Worm (Caenorhabditis elegans) whole organism, L2 larva: ENCODE data around the gene Y50D7A.10.

Experiments used
- C34F6.9 ChIP-seq: fragments of 150-350 bp; optimal IDR thresholded peaks from 2 replicates; lab custom pipeline; 2014; ENCODE audit warnings: missing biosample characterization, missing genetic modification characterization
- F13H6.1 ChIP-seq: sonication (generic microtip); optimal IDR thresholded peaks from 2 replicates; lab custom pipeline; 2016; ENCODE audit warnings: missing genetic modification characterization, missing compliant biosample characterization
- Y55F3AM.14 ChIP-seq: fragments of 200-800 bp; sonication (Bioruptor generic); optimal IDR thresholded peaks from 2 replicates; lab custom pipeline; 2018; ENCODE audit warnings: mild to moderate bottlenecking, missing genetic modification characterization, missing compliant biosample characterization
- ZK546.5 ChIP-seq: sonication (generic microtip); optimal IDR thresholded peaks from 2 replicates; lab custom pipeline; 2017; ENCODE audit warnings: missing biosample characterization, missing genetic modification characterization
- ama-1 ChIP-seq: fragments of 150-350 bp; optimal IDR thresholded peaks from 2 replicates; lab custom pipeline; 2018; ENCODE audit warnings: inconsistent platforms
- blmp-1 ChIP-seq: sonication (generic microtip); optimal IDR thresholded peaks from 2 replicates; lab custom pipeline; 2017; ENCODE audit warnings: missing genetic modification characterization, mild to moderate bottlenecking, missing compliant biosample characterization, antibody characterized with exemption, moderate library complexity; ENCODE audit not compliant: insufficient read depth
- ceh-16 ChIP-seq: fragments of 150-350 bp; optimal IDR thresholded peaks from 2 replicates; lab custom pipeline; 2014; ENCODE audit warnings: missing biosample characterization, missing genetic modification characterization
- ceh-82 ChIP-seq: fragments of 150-350 bp; optimal IDR thresholded peaks from 2 replicates; lab custom pipeline; 2014; ENCODE audit warnings: missing biosample characterization, missing genetic modification characterization
- crh-2 ChIP-seq: sonication (generic microtip); optimal IDR thresholded peaks from 2 replicates; lab custom pipeline; 2017; ENCODE audit warnings: missing biosample characterization, missing genetic modification characterization
- egl-27 ChIP-seq: sonication (generic microtip); optimal IDR thresholded peaks from 3 replicates; lab custom pipeline; 2017; ENCODE audit warnings: missing biosample characterization, missing genetic modification reagents, missing genetic modification characterization
- elt-3 ChIP-seq: sonication (generic microtip); optimal IDR thresholded peaks from 2 replicates; lab custom pipeline; 2017; ENCODE audit warnings: missing biosample characterization, missing genetic modification characterization
- fos-1 ChIP-seq: fragments of 150-350 bp; optimal IDR thresholded peaks from 2 replicates; lab custom pipeline; 2014; ENCODE audit warnings: missing biosample characterization, missing genetic modification characterization
- gmeb-1 ChIP-seq: fragments of 150-350 bp; optimal IDR thresholded peaks from 2 replicates; lab custom pipeline; 2014; ENCODE audit warnings: missing biosample characterization, missing genetic modification characterization
- lin-11 ChIP-seq: fragments of 150-350 bp; sonication (generic microtip); optimal IDR thresholded peaks from 2 replicates; lab custom pipeline; 2014; ENCODE audit warnings: missing biosample characterization, missing genetic modification characterization, inconsistent platforms, mixed read lengths
- lin-13 ChIP-seq: fragments of 150-350 bp; optimal IDR thresholded peaks from 2 replicates; lab custom pipeline; 2014; ENCODE audit warnings: missing biosample characterization, missing genetic modification reagents, missing genetic modification characterization
- lin-39 ChIP-seq: fragments of 150-350 bp; optimal IDR thresholded peaks from 2 replicates; lab custom pipeline; 2014; ENCODE audit warnings: missing biosample characterization, missing genetic modification reagents, missing genetic modification characterization
- lsy-2 ChIP-seq, 2 experiments: fragments of 150-350 bp in 1 of 2; sonication (generic microtip) in 1 of 2; optimal IDR thresholded peaks; 2 replicates each; lab custom pipeline; 2014 to 2017; ENCODE audit warnings: missing biosample characterization in 2 of 2, missing genetic modification characterization in 2 of 2
- mbf-1 ChIP-seq: sonication (generic microtip); optimal IDR thresholded peaks from 2 replicates; lab custom pipeline; 2017; ENCODE audit warnings: missing biosample characterization, missing genetic modification characterization
- mdl-1 ChIP-seq, 2 experiments: fragments of 150-350 bp in 1 of 2; sonication (generic microtip) in 1 of 2; optimal IDR thresholded peaks; 2 replicates each; lab custom pipeline; 2017; ENCODE audit warnings: missing biosample characterization in 2 of 2, missing genetic modification characterization in 2 of 2
- nhr-10 ChIP-seq: sonication (generic microtip); optimal IDR thresholded peaks from 2 replicates; lab custom pipeline; 2017; ENCODE audit warnings: missing biosample characterization, missing genetic modification characterization
- nhr-11 ChIP-seq: fragments of 150-350 bp; optimal IDR thresholded peaks from 2 replicates; lab custom pipeline; 2014; ENCODE audit warnings: missing biosample characterization, missing genetic modification characterization
- nhr-129 ChIP-seq: fragments of 150-350 bp; optimal IDR thresholded peaks from 2 replicates; lab custom pipeline; 2014; ENCODE audit warnings: missing biosample characterization, missing genetic modification characterization
- nhr-23 ChIP-seq: fragments of 150-350 bp; optimal IDR thresholded peaks from 2 replicates; lab custom pipeline; 2014; ENCODE audit warnings: missing biosample characterization, missing genetic modification reagents, missing genetic modification characterization
- nhr-237 ChIP-seq: fragments of 150-350 bp; optimal IDR thresholded peaks from 2 replicates; lab custom pipeline; 2014; ENCODE audit warnings: missing biosample characterization, missing genetic modification characterization
- nhr-25 ChIP-seq: fragments of 150-350 bp; sonication (generic microtip); optimal IDR thresholded peaks from 3 replicates; lab custom pipeline; 2014; ENCODE audit warnings: missing biosample characterization, missing genetic modification characterization
- nhr-6 ChIP-seq: fragments of 150-350 bp; optimal IDR thresholded peaks from 2 replicates; lab custom pipeline; 2014; ENCODE audit warnings: missing biosample characterization, missing genetic modification characterization
- sem-4 ChIP-seq: fragments of 150-350 bp; optimal IDR thresholded peaks from 2 replicates; lab custom pipeline; 2014; ENCODE audit warnings: missing biosample characterization, missing genetic modification reagents, missing genetic modification characterization
- sma-3 ChIP-seq: sonication (generic microtip); optimal IDR thresholded peaks from 2 replicates; lab custom pipeline; 2016; ENCODE audit warnings: missing genetic modification reagents, missing genetic modification characterization, missing compliant biosample characterization
- sma-9 ChIP-seq, 2 experiments: fragments of 150-350 bp in 1 of 2; sonication (generic microtip) in 1 of 2; optimal IDR thresholded peaks; 2 replicates each; lab custom pipeline; 2014 to 2016; ENCODE audit warnings: missing genetic modification characterization in 2 of 2, mild to moderate bottlenecking in 1 of 2, missing biosample characterization in 1 of 2, missing compliant biosample characterization in 1 of 2, missing genetic modification reagents in 1 of 2, moderate library complexity in 1 of 2
- snpc-4 ChIP-seq: fragments of 150-350 bp; optimal IDR thresholded peaks from 2 replicates; lab custom pipeline; 2014; ENCODE audit warnings: missing biosample characterization, missing genetic modification characterization
- unc-55 ChIP-seq: fragments of 150-350 bp; sonication (generic microtip); optimal IDR thresholded peaks from 3 replicates; lab custom pipeline; 2014; ENCODE audit warnings: missing biosample characterization, missing genetic modification reagents, missing genetic modification characterization
- ztf-1 ChIP-seq: fragments of 200-800 bp; sonication (Bioruptor generic); conservative IDR thresholded peaks from 2 replicates; pipeline ENCODE4 v1.3.6; 2022; ENCODE audit warnings: missing genetic modification characterization, missing compliant biosample characterization
- ztf-11 ChIP-seq: sonication (generic microtip); optimal IDR thresholded peaks from 2 replicates; lab custom pipeline; 2017; ENCODE audit warnings: missing biosample characterization, missing genetic modification characterization
- ztf-4 ChIP-seq: fragments of 150-350 bp; optimal IDR thresholded peaks from 2 replicates; lab custom pipeline; 2014; ENCODE audit warnings: missing biosample characterization, missing genetic modification characterization

Y50D7A.10 gene

ce11 chrIII:345503-345902, 30.2 kb downstream of the Y50D7A.10 start:
- TF ChIP-seq nhr-11 (tag; lab: Kevin White, UChicago): no peak
- TF ChIP-seq ama-1: peak; percentile 27
- TF ChIP-seq sem-4 (tag; lab: Kevin White, UChicago): no peak
- no peak for TF ChIP-seq lin-39 (tag; lab: Kevin White, UChicago)
- no peak for TF ChIP-seq mdl-1 (tag; optimal IDR thresholded peaks at IDR 0.05; lab: Kevin White, UChicago)
- TF ChIP-seq, all 48 proteins: peak for 1

- TF ChIP-seq Y55F3AM.14 (no peak), ztf-1 (no peak), ztf-11 (tag; lab: Kevin White, UChicago) (no peak), nhr-10 (no peak), nhr-129 (tag; lab: Kevin White, UChicago) (no peak), lsy-2 (tag; optimal IDR thresholded peaks at IDR 0.05; lab: Kevin White, UChicago) (no peak), lin-39 (tag; lab: Kevin White, UChicago) (no peak), nhr-6 (no peak)
Measured at ce11 chrIII:346942-347341, 31.7 kb downstream of the Y50D7A.10 start.

- TF ChIP-seq nhr-129 (tag; lab: Kevin White, UChicago) (no peak), C34F6.9 (no peak), elt-3 (tag; lab: Kevin White, UChicago) (no peak), mbf-1 (tag; lab: Kevin White, UChicago) (no peak), ztf-11 (tag; lab: Kevin White, UChicago) (no peak), ama-1 (no peak), lin-13 (GFP tag; lab: Kevin White, UChicago) (no peak), blmp-1 (tag; lab: Kevin White, UChicago) (no peak), lin-11 (no peak), snpc-4 (tag; lab: Kevin White, UChicago) (no peak), nhr-23 (tag; lab: Kevin White, UChicago) (no peak), ztf-4 (tag; lab: Kevin White, UChicago) (no peak), crh-2 (tag; lab: Kevin White, UChicago) (no peak), sma-9 (GFP tag; optimal IDR thresholded peaks at IDR 0.05; lab: Kevin White, UChicago) (no peak), sma-9 (tag; optimal IDR thresholded peaks at IDR 0.05; lab: Kevin White, UChicago) (no peak), nhr-11 (tag; lab: Kevin White, UChicago) (no peak), mdl-1 (tag; optimal IDR thresholded peaks at IDR 0.05; lab: Kevin White, UChicago) (no peak), nhr-237 (tag; lab: Kevin White, UChicago) (no peak)
Measured at ce11 chrIII:347351-347750, 32.1 kb downstream of the Y50D7A.10 start.

DNA sequence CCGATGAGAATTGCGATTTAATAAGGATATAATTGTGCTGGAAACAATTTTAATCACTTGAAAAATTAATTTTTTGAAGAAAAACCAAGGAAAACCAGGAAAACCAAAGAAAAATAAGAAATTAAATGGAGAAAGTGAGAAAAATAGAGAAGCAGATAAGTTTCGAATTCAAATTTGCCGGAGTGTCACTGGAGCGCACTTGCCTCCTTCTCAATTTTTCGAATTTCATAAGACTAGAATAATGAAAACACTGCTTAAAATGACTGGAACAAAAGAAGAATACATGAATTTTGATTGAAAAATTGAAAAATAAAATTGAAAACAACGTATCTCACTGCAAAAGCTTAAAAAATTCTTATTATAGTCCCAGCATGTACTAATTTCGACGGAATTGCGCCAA, 33.2 kb downstream of the Y50D7A.10 start:
- TF ChIP-seq gmeb-1 (tag; lab: Kevin White, UChicago) (peak; percentile 46), nhr-25 (tag; lab: Kevin White, UChicago) (no peak), sma-9 (GFP tag; optimal IDR thresholded peaks at IDR 0.05; lab: Kevin White, UChicago) (no peak), sma-9 (tag; optimal IDR thresholded peaks at IDR 0.05; lab: Kevin White, UChicago) (no peak), nhr-237 (tag; lab: Kevin White, UChicago) (no peak), lin-13 (GFP tag; lab: Kevin White, UChicago) (peak; percentile 60), fos-1 (tag; lab: Kevin White, UChicago) (no peak), Y55F3AM.14 (no peak), egl-27 (no peak), lsy-2 (tag; optimal IDR thresholded peaks at IDR 0.05; lab: Kevin White, UChicago) (peak in 1 of 2 experiments; percentile 39), ceh-82 (tag; lab: Kevin White, UChicago) (no peak), ztf-11 (tag; lab: Kevin White, UChicago) (no peak), unc-55 (peak; percentile 68), nhr-23 (tag; lab: Kevin White, UChicago) (no peak), crh-2 (tag; lab: Kevin White, UChicago) (peak; percentile 44), ceh-16 (tag; lab: Kevin White, UChicago) (no peak), ZK546.5 (tag; lab: Kevin White, UChicago) (no peak), sma-3 (GFP tag; lab: Kevin White, UChicago) (no peak), F13H6.1 (no peak), C34F6.9 (peak; percentile 60)
